Worm (Caenorhabditis elegans): ENCODE measurements around the gene Y50D4B.4.

DNA sequence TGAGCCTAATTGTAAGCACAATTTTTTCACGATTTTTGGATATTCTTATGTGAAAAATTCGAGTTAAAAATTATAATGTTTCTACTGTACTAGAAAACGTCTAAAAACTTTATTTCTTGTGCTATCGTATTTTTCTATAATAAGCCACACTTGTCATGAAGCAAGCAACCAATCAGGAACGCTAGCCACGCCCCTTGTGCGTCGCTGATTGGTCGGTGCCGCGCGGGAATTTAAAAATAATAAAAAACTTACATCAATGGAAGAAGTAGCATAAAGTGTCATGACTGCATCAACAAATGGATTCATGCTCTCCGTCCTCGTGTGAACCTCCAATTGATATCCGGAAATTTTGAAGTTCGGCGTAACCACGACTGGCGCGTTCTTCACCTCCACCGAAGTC lies 45.2 kb upstream of the Y50D4B.4 start:
- TF ChIP-seq ceh-9 (tag; optimal IDR thresholded peaks at IDR 0.05) (no peak), ama-1 (optimal IDR thresholded peaks at IDR 0.05) (no peak), ref-2 (tag; optimal IDR thresholded peaks at IDR 0.05) (no peak), nhr-11 (tag; optimal IDR thresholded peaks at IDR 0.05) (no peak), sox-4 (tag; optimal IDR thresholded peaks at IDR 0.05) (no peak), hlh-8 (tag; optimal IDR thresholded peaks at IDR 0.05) (no peak), nfya-1 (tag; optimal IDR thresholded peaks at IDR 0.05) (peak; percentile 69), elt-4 (tag; optimal IDR thresholded peaks at IDR 0.05) (no peak), ceh-30 (tag; optimal IDR thresholded peaks at IDR 0.05) (no peak), hlh-13 (GFP tag; optimal IDR thresholded peaks at IDR 0.05) (no peak), pqm-1 (tag; optimal IDR thresholded peaks at IDR 0.05) (no peak), ceh-14 (tag; optimal IDR thresholded peaks at IDR 0.05) (no peak)

Data from whole organism, late embryonic.